Worm (Caenorhabditis elegans) whole organism, late embryonic: ENCODE results near the gene ZC155.2.

Experiments used
- Y22D7AL.16 ChIP-seq: sonication (generic microtip); optimal IDR thresholded peaks from 2 replicates; lab custom pipeline; 2016; ENCODE audit warnings: missing genetic modification characterization, missing compliant biosample characterization
- ceh-34 ChIP-seq: sonication (generic microtip); optimal IDR thresholded peaks from 2 replicates; lab custom pipeline; 2016; ENCODE audit warnings: mild to moderate bottlenecking, missing genetic modification characterization, missing compliant biosample characterization
- ceh-45 ChIP-seq: fragments of 200-800 bp; sonication (Bioruptor generic); IDR thresholded peaks from 2 replicates; pipeline ENCODE4 v1.3.6; 2022; ENCODE audit warnings: missing genetic modification reagents, missing genetic modification characterization, missing compliant biosample characterization
- nfya-1 ChIP-seq: sonication (generic microtip); optimal IDR thresholded peaks from 2 replicates; lab custom pipeline; 2017; ENCODE audit warnings: missing genetic modification characterization, mild to moderate bottlenecking, missing compliant biosample characterization, antibody characterized with exemption, moderate library complexity
- nhr-11 ChIP-seq: fragments of 150-350 bp; optimal IDR thresholded peaks from 2 replicates; lab custom pipeline; 2014; ENCODE audit warnings: missing biosample characterization, missing genetic modification characterization
- pha-4 ChIP-seq: fragments of 150-350 bp; optimal IDR thresholded peaks from 2 replicates; lab custom pipeline; 2018; ENCODE audit warnings: missing biosample characterization, missing genetic modification reagents, missing genetic modification characterization
- sox-4 ChIP-seq: sonication (generic microtip); optimal IDR thresholded peaks from 2 replicates; lab custom pipeline; 2017; ENCODE audit warnings: mild to moderate bottlenecking, missing genetic modification characterization, inconsistent platforms, missing compliant biosample characterization
- unc-55 ChIP-seq: sonication (generic microtip); optimal IDR thresholded peaks from 2 replicates; lab custom pipeline; 2017; ENCODE audit warnings: missing biosample characterization, missing genetic modification reagents, missing genetic modification characterization

ce11 chrIII:5206861-5207414, 11.8 kb upstream of the ZC155.2 start, which contains the start of gene morc-1:
- TF ChIP-seq nhr-11 (tag; lab: Kevin White, UChicago) (no peak), ceh-45 (GFP tag; lab: Robert Waterston, UW) (no peak), pha-4 (tag; lab: Kevin White, UChicago) (no peak), unc-55 (GFP tag; lab: Kevin White, UChicago) (no peak), Y22D7AL.16 (tag; lab: Kevin White, UChicago) (no peak), nfya-1 (tag; lab: Kevin White, UChicago) (no peak), sox-4 (tag; lab: Kevin White, UChicago) (no peak), ceh-34 (tag; lab: Kevin White, UChicago) (no peak)
